Worm (Caenorhabditis elegans) whole organism, late embryonic: Measurements from ENCODE around the gene mnk-1.
A peak's percentile ranks its signal among the peaks of the same experiment; 100 is the strongest.

Source experiments
- C38D4.7 ChIP-seq: fragments of 200-800 bp; sonication (Bioruptor generic); optimal IDR thresholded peaks from 2 replicates; lab custom pipeline; 2018; ENCODE audit warnings: mild to moderate bottlenecking, missing genetic modification characterization, moderate library complexity, missing compliant biosample characterization
- F13H6.1 ChIP-seq: sonication (generic microtip); optimal IDR thresholded peaks from 2 replicates; lab custom pipeline; 2016; ENCODE audit warnings: missing genetic modification characterization, missing compliant biosample characterization
- K02D7.2 ChIP-seq: sonication (generic microtip); optimal IDR thresholded peaks from 2 replicates; lab custom pipeline; 2017; ENCODE audit warnings: mild to moderate bottlenecking, missing genetic modification characterization, missing compliant biosample characterization
- K09A11.1 ChIP-seq: sonication (generic microtip); optimal IDR thresholded peaks from 2 replicates; lab custom pipeline; 2017; ENCODE audit warnings: antibody characterized with exemption, mild to moderate bottlenecking, missing genetic modification characterization, missing compliant biosample characterization; ENCODE audit not compliant: insufficient read depth
- Y22D7AL.16 ChIP-seq: sonication (generic microtip); optimal IDR thresholded peaks from 2 replicates; lab custom pipeline; 2016; ENCODE audit warnings: missing genetic modification characterization, missing compliant biosample characterization
- ahr-1 ChIP-seq: sonication (generic microtip); optimal IDR thresholded peaks from 2 replicates; lab custom pipeline; 2016; ENCODE audit warnings: missing genetic modification characterization, missing compliant biosample characterization
- ceh-14 ChIP-seq: sonication (generic microtip); optimal IDR thresholded peaks from 2 replicates; lab custom pipeline; 2016; ENCODE audit warnings: missing genotype, missing genetic modification characterization, missing compliant biosample characterization
- ceh-18 ChIP-seq: sonication (generic microtip); optimal IDR thresholded peaks from 2 replicates; lab custom pipeline; 2016; ENCODE audit warnings: missing genetic modification characterization, missing compliant biosample characterization
- ceh-19 ChIP-seq: fragments of 200-800 bp; sonication (Bioruptor generic); optimal IDR thresholded peaks from 2 replicates; lab custom pipeline; 2018; ENCODE audit warnings: mild to moderate bottlenecking, missing genetic modification characterization, missing compliant biosample characterization
- ceh-2 ChIP-seq: sonication (generic microtip); optimal IDR thresholded peaks from 2 replicates; lab custom pipeline; 2016; ENCODE audit warnings: missing genotype, missing genetic modification characterization, missing compliant biosample characterization
- ceh-24 ChIP-seq: sonication (generic microtip); optimal IDR thresholded peaks from 2 replicates; lab custom pipeline; 2016; ENCODE audit warnings: mild to moderate bottlenecking, missing genetic modification characterization, missing compliant biosample characterization
- ceh-30 ChIP-seq: fragments of 150-350 bp; optimal IDR thresholded peaks from 2 replicates; lab custom pipeline; 2014; ENCODE audit warnings: missing biosample characterization, missing genetic modification characterization
- ceh-31 ChIP-seq: sonication (generic microtip); optimal IDR thresholded peaks from 2 replicates; lab custom pipeline; 2016; ENCODE audit warnings: missing genetic modification characterization, missing compliant biosample characterization
- ceh-34 ChIP-seq: sonication (generic microtip); optimal IDR thresholded peaks from 2 replicates; lab custom pipeline; 2016; ENCODE audit warnings: mild to moderate bottlenecking, missing genetic modification characterization, missing compliant biosample characterization
- ceh-45 ChIP-seq: fragments of 200-800 bp; sonication (Bioruptor generic); IDR thresholded peaks from 2 replicates; pipeline ENCODE4 v1.3.6; 2022; ENCODE audit warnings: missing genetic modification reagents, missing genetic modification characterization, missing compliant biosample characterization
- ceh-48 ChIP-seq: sonication (generic microtip); optimal IDR thresholded peaks from 2 replicates; lab custom pipeline; 2016; ENCODE audit warnings: missing genetic modification characterization, inconsistent platforms, missing compliant biosample characterization
- ceh-6 ChIP-seq: fragments of 200-800 bp; sonication (Bioruptor generic); optimal IDR thresholded peaks from 2 replicates; lab custom pipeline; 2018; ENCODE audit warnings: mild to moderate bottlenecking, missing genetic modification characterization, missing compliant biosample characterization
- che-1 ChIP-seq: sonication (generic microtip); optimal IDR thresholded peaks from 2 replicates; lab custom pipeline; 2016; ENCODE audit warnings: mild to moderate bottlenecking, missing genetic modification characterization, missing compliant biosample characterization
- dmd-4 ChIP-seq: sonication (generic microtip); optimal IDR thresholded peaks from 2 replicates; lab custom pipeline; 2016; ENCODE audit warnings: borderline replicate concordance, missing genetic modification characterization, missing compliant biosample characterization
- dve-1 ChIP-seq: sonication (generic microtip); optimal IDR thresholded peaks from 2 replicates; lab custom pipeline; 2017; ENCODE audit warnings: antibody characterized with exemption, mild to moderate bottlenecking, missing genetic modification characterization, missing compliant biosample characterization
- elt-2 ChIP-seq: sonication (generic microtip); optimal IDR thresholded peaks from 2 replicates; lab custom pipeline; 2016; ENCODE audit warnings: missing genetic modification reagents, missing genetic modification characterization, missing compliant biosample characterization
- elt-4 ChIP-seq: sonication (generic microtip); optimal IDR thresholded peaks from 2 replicates; lab custom pipeline; 2016; ENCODE audit warnings: missing genetic modification characterization, missing compliant biosample characterization
- ets-4 ChIP-seq: sonication (generic microtip); optimal IDR thresholded peaks from 2 replicates; lab custom pipeline; 2016; ENCODE audit warnings: missing genetic modification characterization, missing compliant biosample characterization
- fax-1 ChIP-seq: sonication (generic microtip); optimal IDR thresholded peaks from 2 replicates; lab custom pipeline; 2016; ENCODE audit warnings: missing genotype, missing genetic modification characterization, missing compliant biosample characterization
- fkh-10 ChIP-seq: fragments of 150-350 bp; optimal IDR thresholded peaks from 2 replicates; lab custom pipeline; 2014; ENCODE audit warnings: missing biosample characterization, missing genetic modification reagents, missing genetic modification characterization
- fkh-6 ChIP-seq: sonication (generic microtip); optimal IDR thresholded peaks from 2 replicates; lab custom pipeline; 2016; ENCODE audit warnings: missing genetic modification characterization, missing compliant biosample characterization
- gmeb-2 ChIP-seq: sonication (generic microtip); optimal IDR thresholded peaks from 2 replicates; lab custom pipeline; 2016; ENCODE audit warnings: missing genetic modification characterization, inconsistent platforms, missing compliant biosample characterization
- hlh-15 ChIP-seq: sonication (generic microtip); optimal IDR thresholded peaks from 2 replicates; lab custom pipeline; 2016; ENCODE audit warnings: missing genetic modification characterization, missing compliant biosample characterization
- hlh-6 ChIP-seq: sonication (generic microtip); optimal IDR thresholded peaks from 2 replicates; lab custom pipeline; 2016; ENCODE audit warnings: missing genotype, missing genetic modification characterization, missing compliant biosample characterization
- lim-6 ChIP-seq: sonication (generic microtip); optimal IDR thresholded peaks from 2 replicates; lab custom pipeline; 2016; ENCODE audit warnings: missing genetic modification characterization, missing compliant biosample characterization
- lin-11 ChIP-seq: fragments of 200-800 bp; sonication (Bioruptor generic); optimal IDR thresholded peaks from 2 replicates; lab custom pipeline; 2018; ENCODE audit warnings: mild to moderate bottlenecking, missing genetic modification characterization, missing compliant biosample characterization
- nfya-1 ChIP-seq: sonication (generic microtip); optimal IDR thresholded peaks from 2 replicates; lab custom pipeline; 2017; ENCODE audit warnings: missing genetic modification characterization, mild to moderate bottlenecking, missing compliant biosample characterization, antibody characterized with exemption, moderate library complexity
- nhr-232 ChIP-seq: sonication (generic microtip); optimal IDR thresholded peaks from 2 replicates; lab custom pipeline; 2016; ENCODE audit warnings: missing genetic modification characterization, missing compliant biosample characterization
- npax-4 ChIP-seq: sonication (generic microtip); optimal IDR thresholded peaks from 2 replicates; lab custom pipeline; 2016; ENCODE audit warnings: missing genetic modification characterization, missing compliant biosample characterization
- odd-2 ChIP-seq: sonication (generic microtip); optimal IDR thresholded peaks from 2 replicates; lab custom pipeline; 2017; ENCODE audit warnings: antibody characterized with exemption, mild to moderate bottlenecking, missing genetic modification characterization, missing compliant biosample characterization
- pax-1 ChIP-seq: fragments of 150-350 bp; optimal IDR thresholded peaks from 2 replicates; lab custom pipeline; 2014; ENCODE audit warnings: missing biosample characterization, missing genetic modification characterization
- pha-4 ChIP-seq: fragments of 150-350 bp; optimal IDR thresholded peaks from 2 replicates; lab custom pipeline; 2018; ENCODE audit warnings: missing biosample characterization, missing genetic modification reagents, missing genetic modification characterization
- pqm-1 ChIP-seq: sonication (generic microtip); optimal IDR thresholded peaks from 2 replicates; lab custom pipeline; 2016; ENCODE audit warnings: missing genetic modification characterization, missing compliant biosample characterization
- pros-1 ChIP-seq: fragments of 150-350 bp; optimal IDR thresholded peaks from 2 replicates; lab custom pipeline; 2014; ENCODE audit warnings: missing biosample characterization, missing genetic modification reagents, missing genetic modification characterization
- ref-2 ChIP-seq: sonication (generic microtip); optimal IDR thresholded peaks from 2 replicates; lab custom pipeline; 2016; ENCODE audit warnings: missing genetic modification characterization, missing compliant biosample characterization
- rnt-1 ChIP-seq: sonication (generic microtip); optimal IDR thresholded peaks from 2 replicates; lab custom pipeline; 2016; ENCODE audit warnings: missing genetic modification characterization, missing compliant biosample characterization
- sdc-2 ChIP-seq: sonication (generic microtip); optimal IDR thresholded peaks from 2 replicates; lab custom pipeline; 2016; ENCODE audit warnings: missing genotype, missing genetic modification characterization, missing compliant biosample characterization
- sox-2 ChIP-seq: fragments of 200-800 bp; sonication (Bioruptor generic); IDR thresholded peaks from 2 replicates; pipeline ENCODE4 v1.3.6; 2022; ENCODE audit warnings: missing genetic modification reagents, missing genetic modification characterization, missing compliant biosample characterization
- sox-4 ChIP-seq: sonication (generic microtip); optimal IDR thresholded peaks from 2 replicates; lab custom pipeline; 2017; ENCODE audit warnings: mild to moderate bottlenecking, missing genetic modification characterization, inconsistent platforms, missing compliant biosample characterization
- syd-9 ChIP-seq: sonication (generic microtip); optimal IDR thresholded peaks from 2 replicates; lab custom pipeline; 2016; ENCODE audit warnings: mild to moderate bottlenecking, missing genetic modification characterization, moderate library complexity, missing compliant biosample characterization
- tbx-2 ChIP-seq: sonication (generic microtip); optimal IDR thresholded peaks from 2 replicates; lab custom pipeline; 2016; ENCODE audit warnings: missing genetic modification characterization, missing compliant biosample characterization
- tbx-7 ChIP-seq: sonication (generic microtip); optimal IDR thresholded peaks from 2 replicates; lab custom pipeline; 2016; ENCODE audit warnings: missing genotype, missing genetic modification characterization, missing compliant biosample characterization
- ttx-3 ChIP-seq: sonication (generic microtip); optimal IDR thresholded peaks from 2 replicates; lab custom pipeline; 2016; ENCODE audit warnings: missing genetic modification reagents, missing genetic modification characterization, missing compliant biosample characterization
- unc-42 ChIP-seq: sonication (generic microtip); optimal IDR thresholded peaks from 2 replicates; lab custom pipeline; 2016; ENCODE audit warnings: missing genotype, missing genetic modification characterization, missing compliant biosample characterization
- unc-86 ChIP-seq: sonication (generic microtip); optimal IDR thresholded peaks from 2 replicates; lab custom pipeline; 2016; ENCODE audit warnings: missing genetic modification characterization, missing compliant biosample characterization
- zip-5 ChIP-seq: sonication (generic microtip); optimal IDR thresholded peaks from 2 replicates; lab custom pipeline; 2016; ENCODE audit warnings: missing genetic modification characterization, missing compliant biosample characterization
- ztf-16 ChIP-seq: sonication (generic microtip); optimal IDR thresholded peaks from 2 replicates; lab custom pipeline; 2017; ENCODE audit warnings: missing genetic modification characterization, missing compliant biosample characterization

mnk-1 gene

ce11 chrII:10502491-10503063, 52.3 kb downstream of the mnk-1 start, which contains the start of gene myrf-1 (continued):
- TF ChIP-seq ceh-45 (GFP tag; lab: Robert Waterston, UW) (no peak), hlh-15 (tag; lab: Kevin White, UChicago) (no peak), nhr-232 (peak; percentile 40), elt-2 (peak; percentile 17), ref-2 (tag; lab: Kevin White, UChicago) (peak; percentile 87), fax-1 (tag; lab: Kevin White, UChicago) (peak; percentile 37), sdc-2 (peak; percentile 59), pax-1 (no peak), pqm-1 (peak; percentile 80), unc-86 (tag; lab: Kevin White, UChicago) (peak; percentile 36), ceh-14 (tag; lab: Kevin White, UChicago) (peak; percentile 41), elt-4 (no peak), ceh-30 (tag; lab: Kevin White, UChicago) (no peak), ceh-48 (no peak), dmd-4 (no peak), F13H6.1 (tag; lab: Kevin White, UChicago) (peak; percentile 77), pros-1 (tag; lab: Kevin White, UChicago) (peak; percentile 88), unc-42 (peak; percentile 70), ceh-6 (GFP tag; lab: Kevin White, UChicago) (peak; percentile 21), ets-4 (tag; lab: Kevin White, UChicago) (peak; percentile 56), ceh-19 (GFP tag; lab: Kevin White, UChicago) (peak; percentile 58), dve-1 (peak; percentile 18), fkh-10 (GFP tag; lab: Kevin White, UChicago) (no peak), Y22D7AL.16 (no peak), ceh-2 (tag; lab: Kevin White, UChicago) (peak; percentile 45), ahr-1 (no peak), lim-6 (no peak), odd-2 (tag; lab: Kevin White, UChicago) (no peak), syd-9 (tag; lab: Kevin White, UChicago) (peak; percentile 70), fkh-6 (peak; percentile 59), ceh-24 (tag; lab: Kevin White, UChicago) (no peak)
- TF ChIP-seq, all 69 proteins: peak for 34

DNA sequence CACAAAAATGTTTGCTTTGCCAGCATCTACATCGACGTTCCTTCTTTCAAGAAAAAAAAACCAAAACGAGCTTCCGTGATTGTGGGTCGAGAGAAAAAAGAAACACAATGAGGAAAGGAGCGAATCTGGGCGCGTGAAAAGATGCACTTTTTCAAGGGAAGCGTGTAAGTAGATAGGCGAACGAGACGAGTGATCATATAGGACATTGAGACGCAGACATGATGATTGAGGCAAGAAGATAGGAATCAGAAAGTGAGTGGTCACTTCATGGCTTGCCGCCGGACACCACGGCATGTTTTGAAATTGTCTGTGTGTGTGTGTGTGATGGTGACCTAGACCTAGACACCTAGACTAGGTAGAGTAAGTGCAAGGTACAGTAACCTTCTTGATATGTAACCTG, 53.3 kb downstream of the mnk-1 start:
- no peak for TF ChIP-seq ceh-48
- TF ChIP-seq tbx-7, result no peak
- no peak for TF ChIP-seq unc-86 (tag; lab: Kevin White, UChicago)
- TF ChIP-seq lin-11 (tag; lab: Kevin White, UChicago), result no peak
- no peak for TF ChIP-seq ttx-3 (tag; lab: Kevin White, UChicago)
- no peak for TF ChIP-seq dmd-4
- no peak for TF ChIP-seq hlh-15 (tag; lab: Kevin White, UChicago)
- TF ChIP-seq pha-4, result no peak
- TF ChIP-seq che-1 (tag; lab: Kevin White, UChicago), result no peak
- no peak for TF ChIP-seq npax-4 (tag; lab: Kevin White, UChicago)
- TF ChIP-seq tbx-2 (tag; lab: Kevin White, UChicago), result no peak
- no peak for TF ChIP-seq ceh-14 (tag; lab: Kevin White, UChicago)
- no peak for TF ChIP-seq dve-1
- no peak for TF ChIP-seq K09A11.1
- no peak for TF ChIP-seq zip-5 (tag; lab: Kevin White, UChicago)
- no peak for TF ChIP-seq ceh-34 (tag; lab: Kevin White, UChicago)
- TF ChIP-seq ceh-18 (tag; lab: Kevin White, UChicago), result peak; percentile 22
- peak; percentile 3 for TF ChIP-seq F13H6.1 (tag; lab: Kevin White, UChicago)
- no peak for TF ChIP-seq gmeb-2 (tag; lab: Kevin White, UChicago)
- TF ChIP-seq nfya-1 (tag; lab: Kevin White, UChicago), result peak; percentile 25
- no peak for TF ChIP-seq ahr-1
- no peak for TF ChIP-seq fkh-10 (GFP tag; lab: Kevin White, UChicago)
- no peak for TF ChIP-seq Y22D7AL.16
- TF ChIP-seq nhr-232, result no peak
- no peak for TF ChIP-seq C38D4.7 (GFP tag; lab: Kevin White, UChicago)
- TF ChIP-seq sox-2 (GFP tag; lab: Robert Waterston, UW), result no peak
- no peak for TF ChIP-seq sox-4 (tag; lab: Kevin White, UChicago)
- TF ChIP-seq hlh-6 (tag; lab: Kevin White, UChicago), result no peak
- peak; percentile 28 for TF ChIP-seq ceh-31
- TF ChIP-seq ref-2 (tag; lab: Kevin White, UChicago), result no peak
- peak; percentile 44 for TF ChIP-seq rnt-1 (tag; lab: Kevin White, UChicago)
- TF ChIP-seq ztf-16 (tag; lab: Kevin White, UChicago), result no peak
- TF ChIP-seq K02D7.2 (tag; lab: Kevin White, UChicago), result no peak
